Worm (Caenorhabditis elegans) whole organism, L2 larva: ENCODE results near the gene umps-1.

Source experiments
- elt-3 ChIP-seq: sonication (generic microtip); optimal IDR thresholded peaks from 2 replicates; lab custom pipeline; 2017; ENCODE audit warnings: missing biosample characterization, missing genetic modification characterization
- mab-5 ChIP-seq: fragments of 150-350 bp; optimal IDR thresholded peaks from 2 replicates; lab custom pipeline; 2014; ENCODE audit warnings: missing biosample characterization, missing genetic modification characterization
- nhr-237 ChIP-seq: fragments of 150-350 bp; optimal IDR thresholded peaks from 2 replicates; lab custom pipeline; 2014; ENCODE audit warnings: missing biosample characterization, missing genetic modification characterization
- nhr-77 ChIP-seq: fragments of 150-350 bp; optimal IDR thresholded peaks from 2 replicates; lab custom pipeline; 2014; ENCODE audit warnings: missing biosample characterization, missing genetic modification characterization
- skn-1 ChIP-seq: sonication (generic microtip); optimal IDR thresholded peaks from 2 replicates; lab custom pipeline; 2017; ENCODE audit warnings: missing biosample characterization, missing genetic modification characterization
- unc-55 ChIP-seq: fragments of 150-350 bp; sonication (generic microtip); optimal IDR thresholded peaks from 3 replicates; lab custom pipeline; 2014; ENCODE audit warnings: missing biosample characterization, missing genetic modification reagents, missing genetic modification characterization
- unc-62 ChIP-seq: fragments of 150-350 bp; optimal IDR thresholded peaks from 2 replicates; lab custom pipeline; 2014; ENCODE audit warnings: missing biosample characterization, missing genetic modification reagents, missing genetic modification characterization

- TF ChIP-seq mab-5 (tag; lab: Kevin White, UChicago) (no peak), unc-55 (no peak), elt-3 (tag; lab: Kevin White, UChicago) (no peak), nhr-237 (tag; lab: Kevin White, UChicago) (no peak), unc-62 (no peak), nhr-77 (tag; lab: Kevin White, UChicago) (no peak), skn-1 (tag; lab: Kevin White, UChicago) (no peak)
These were observed 10.4 kb downstream of the umps-1 start, which contains the start of gene tbx-8 for ce11 chrIII:10347049-10347448.
